Fruit fly (Drosophila melanogaster) whole organism, embryonic: ENCODE measurements around the gene CG6000.

Experiments used
- Aef1 ChIP-seq: fragments of 200-800 bp; sonication (Bioruptor generic); IDR thresholded peaks from 3 replicates; pipeline ENCODE4 v1.3.6; 2022; ENCODE audit warnings: missing biosample characterization, missing genetic modification characterization
- B-H2 ChIP-seq: fragments of 200-800 bp; sonication (Bioruptor generic); optimal IDR thresholded peaks from 2 replicates; lab custom pipeline; 2018; ENCODE audit warnings: missing biosample characterization, mild to moderate bottlenecking, missing genetic modification characterization
- BEAF-32 ChIP-seq: fragments of 200-800 bp; sonication (Bioruptor generic); optimal IDR thresholded peaks from 3 replicates; lab custom pipeline; 2017; ENCODE audit warnings: missing biosample characterization, missing genetic modification characterization, mild to moderate bottlenecking, moderate library complexity, missing genetic modification reagents
- CG11560 ChIP-seq: fragments of 200-800 bp; sonication (Bioruptor generic); IDR thresholded peaks from 3 replicates; pipeline ENCODE4 v1.3.6; 2022; ENCODE audit warnings: missing biosample characterization, missing genetic modification characterization
- CG11695 ChIP-seq: fragments of 200-800 bp; sonication (Bioruptor generic); IDR thresholded peaks from 3 replicates; pipeline ENCODE4 v1.3.6; 2022; ENCODE audit warnings: missing biosample characterization, missing genetic modification characterization
- CG12299 ChIP-seq: fragments of 200-800 bp; sonication (Bioruptor generic); optimal IDR thresholded peaks from 2 replicates; lab custom pipeline; 2018; ENCODE audit warnings: missing biosample characterization, mild to moderate bottlenecking, missing genetic modification characterization
- CG13287 ChIP-seq: fragments of 200-800 bp; sonication (Bioruptor generic); IDR thresholded peaks from 2 replicates; pipeline ENCODE4 v1.3.6; 2022; ENCODE audit warnings: missing biosample characterization, missing genetic modification characterization; ENCODE audit not compliant: partially characterized antibody
- CG14441 ChIP-seq: fragments of 200-800 bp; sonication (Bioruptor generic); IDR thresholded peaks from 2 replicates; pipeline ENCODE4 v1.3.6; 2022; ENCODE audit warnings: missing biosample characterization, missing genetic modification characterization
- CG15514 ChIP-seq: fragments of 200-800 bp; sonication (Bioruptor generic); optimal IDR thresholded peaks from 3 replicates; lab custom pipeline; 2017; ENCODE audit warnings: missing biosample characterization, missing genetic modification characterization, mild to moderate bottlenecking, moderate library complexity, missing genetic modification reagents
- CG16779 ChIP-seq: fragments of 200-800 bp; sonication (Bioruptor generic); IDR thresholded peaks from 2 replicates; pipeline ENCODE4 v1.3.6; 2022; ENCODE audit warnings: missing biosample characterization, missing genetic modification characterization
- CG2116 ChIP-seq: fragments of 200-800 bp; sonication (Bioruptor generic); optimal IDR thresholded peaks from 3 replicates; lab custom pipeline; 2018; ENCODE audit warnings: missing biosample characterization, mild to moderate bottlenecking, missing genetic modification characterization
- CG2120 ChIP-seq: fragments of 200-800 bp; sonication (Bioruptor generic); optimal IDR thresholded peaks from 3 replicates; lab custom pipeline; 2016; ENCODE audit warnings: missing biosample characterization, missing genetic modification characterization
- CG3065 ChIP-seq: fragments of 200-800 bp; sonication (Bioruptor generic); optimal IDR thresholded peaks from 2 replicates; lab custom pipeline; 2016; ENCODE audit warnings: missing biosample characterization, missing genetic modification characterization
- CG32767 ChIP-seq: fragments of 200-800 bp; sonication (Bioruptor generic); IDR thresholded peaks from 2 replicates; pipeline ENCODE4 v1.3.6; 2022; ENCODE audit warnings: missing biosample characterization, missing genetic modification characterization
- CG33557 ChIP-seq: fragments of 200-800 bp; sonication (Bioruptor generic); optimal IDR thresholded peaks from 2 replicates; lab custom pipeline; 2019; ENCODE audit warnings: missing biosample characterization, mild to moderate bottlenecking, missing genetic modification characterization, moderate library complexity
- CG34422 ChIP-seq: fragments of 200-800 bp; sonication (Bioruptor generic); IDR thresholded peaks from 3 replicates; pipeline ENCODE4 v1.3.6; 2022; ENCODE audit warnings: missing biosample characterization, missing genetic modification characterization
- CG3847 ChIP-seq: fragments of 200-800 bp; sonication (Bioruptor generic); IDR thresholded peaks from 2 replicates; pipeline ENCODE4 v1.3.6; 2022; ENCODE audit warnings: missing biosample characterization, missing genetic modification characterization
- CG3995 ChIP-seq: fragments of 200-800 bp; sonication (Bioruptor generic); optimal IDR thresholded peaks from 3 replicates; lab custom pipeline; 2016; ENCODE audit warnings: missing biosample characterization, missing genetic modification characterization
- CG4730 ChIP-seq: fragments of 200-800 bp; sonication (Bioruptor generic); IDR thresholded peaks from 2 replicates; pipeline ENCODE4 v1.3.6; 2022; ENCODE audit warnings: missing biosample characterization, missing genetic modification characterization
- CG5953 ChIP-seq: fragments of 200-800 bp; sonication (Bioruptor generic); IDR thresholded peaks from 2 replicates; pipeline ENCODE4 v1.3.6; 2022; ENCODE audit warnings: missing biosample characterization, missing genetic modification characterization
- CG6765 ChIP-seq: fragments of 200-800 bp; sonication (Bioruptor generic); optimal IDR thresholded peaks from 3 replicates; lab custom pipeline; 2017; ENCODE audit warnings: missing biosample characterization, mild to moderate bottlenecking, missing genetic modification characterization
- CG8924 ChIP-seq: fragments of 200-800 bp; optimal IDR thresholded peaks from 3 replicates; lab custom pipeline; 2019; ENCODE audit warnings: missing biosample characterization, mild to moderate bottlenecking, missing genetic modification characterization, moderate library complexity
- CG9437 ChIP-seq: fragments of 200-800 bp; sonication (Bioruptor generic); optimal IDR thresholded peaks from 2 replicates; lab custom pipeline; 2018; ENCODE audit warnings: missing biosample characterization, mild to moderate bottlenecking, missing genetic modification characterization
- CG9932 ChIP-seq: fragments of 200-800 bp; sonication (Bioruptor generic); IDR thresholded peaks from 2 replicates; pipeline ENCODE4 v1.3.6; 2022; ENCODE audit warnings: missing biosample characterization, missing genetic modification characterization
- Chrac-16 ChIP-seq: fragments of 200-800 bp; sonication (Bioruptor generic); optimal IDR thresholded peaks from 3 replicates; lab custom pipeline; 2016; ENCODE audit warnings: missing biosample characterization, missing genetic modification characterization
- Dll ChIP-seq: fragments of 200-800 bp; sonication (Bioruptor generic); IDR thresholded peaks from 4 replicates; pipeline ENCODE4 v1.3.6; 2022; ENCODE audit warnings: missing biosample characterization, missing genetic modification characterization; ENCODE audit not compliant: partially characterized antibody
- Dp ChIP-seq: fragments of 200-800 bp; sonication (Bioruptor generic); optimal IDR thresholded peaks from 2 replicates; lab custom pipeline; 2018; ENCODE audit warnings: missing biosample characterization, mild to moderate bottlenecking, missing genetic modification characterization, moderate library complexity
- Dref ChIP-seq: fragments of 200-800 bp; sonication (Bioruptor generic); IDR thresholded peaks from 2 replicates; pipeline ENCODE4 v1.3.6; 2022; ENCODE audit warnings: missing biosample characterization, missing genetic modification characterization
- E2f2 ChIP-seq: fragments of 200-800 bp; sonication (Bioruptor generic); IDR thresholded peaks from 2 replicates; pipeline ENCODE4 v1.3.6; 2022; ENCODE audit warnings: missing biosample characterization, missing genetic modification characterization
- ERR ChIP-seq: fragments of 200-800 bp; sonication (Bioruptor generic); optimal IDR thresholded peaks from 2 replicates; lab custom pipeline; 2016; ENCODE audit warnings: missing biosample characterization, missing genetic modification characterization
- MBD-R2 ChIP-seq: fragments of 200-800 bp; sonication (Bioruptor generic); IDR thresholded peaks from 2 replicates; pipeline ENCODE4 v1.3.6; 2022; ENCODE audit warnings: missing biosample characterization, missing genetic modification characterization
- MESR4 ChIP-seq: fragments of 200-800 bp; sonication (Bioruptor generic); optimal IDR thresholded peaks from 2 replicates; lab custom pipeline; 2018; ENCODE audit warnings: missing biosample characterization, mild to moderate bottlenecking, missing genetic modification characterization, moderate library complexity
- Pdp1 ChIP-seq, 2 experiments: fragments of 200-800 bp; sonication (Bioruptor generic); optimal IDR thresholded peaks; 3 replicates each; lab custom pipeline; 2016; ENCODE audit warnings: missing biosample characterization in 2 of 2, missing genetic modification characterization in 2 of 2, mild to moderate bottlenecking in 1 of 2, moderate library complexity in 1 of 2
- Scr ChIP-seq: fragments of 200-800 bp; sonication (Bioruptor generic); IDR thresholded peaks from 2 replicates; pipeline ENCODE4 v1.3.6; 2022; ENCODE audit warnings: missing biosample characterization, missing genetic modification characterization; ENCODE audit not compliant: partially characterized antibody
- Side ChIP-seq: fragments of 200-800 bp; sonication (Bioruptor generic); optimal IDR thresholded peaks from 2 replicates; lab custom pipeline; 2016; ENCODE audit warnings: missing biosample characterization, missing genetic modification characterization
- Ssrp ChIP-seq: fragments of 200-800 bp; sonication (Bioruptor generic); optimal IDR thresholded peaks from 2 replicates; lab custom pipeline; 2018; ENCODE audit warnings: missing biosample characterization, mild to moderate bottlenecking, missing genetic modification characterization, moderate library complexity
- bab2 ChIP-seq: fragments of 200-800 bp; sonication (Bioruptor generic); optimal IDR thresholded peaks from 2 replicates; lab custom pipeline; 2016; ENCODE audit warnings: missing biosample characterization, missing genetic modification characterization
- crp ChIP-seq, 2 experiments: fragments of 200-800 bp; sonication (Bioruptor generic); optimal IDR thresholded peaks; 2 replicates in 1 of 2; 3 replicates in 1 of 2; lab custom pipeline; 2017; ENCODE audit warnings: missing biosample characterization in 2 of 2, missing genetic modification characterization in 2 of 2, mild to moderate bottlenecking in 1 of 2, moderate library complexity in 1 of 2
- ewg ChIP-seq: fragments of 200-800 bp; sonication (Bioruptor generic); optimal IDR thresholded peaks from 3 replicates; lab custom pipeline; 2017; ENCODE audit warnings: mild to moderate bottlenecking, missing biosample characterization, missing genetic modification reagents, missing genetic modification characterization
- ftz-f1 ChIP-seq: fragments of 200-800 bp; sonication (Bioruptor generic); optimal IDR thresholded peaks from 2 replicates; lab custom pipeline; 2016; ENCODE audit warnings: missing biosample characterization, missing genetic modification characterization
- hbn ChIP-seq: fragments of 200-800 bp; sonication (Bioruptor generic); IDR thresholded peaks from 2 replicates; pipeline ENCODE4 v1.3.6; 2022; ENCODE audit warnings: missing biosample characterization, missing genetic modification characterization; ENCODE audit not compliant: partially characterized antibody
- hkb ChIP-seq, 2 experiments: fragments of 200-800 bp in 1 of 2; fragments of >200 bp in 1 of 2; sonication (Bioruptor generic) in 1 of 2; IDR thresholded peaks in 1 of 2; optimal IDR thresholded peaks in 1 of 2; 2 replicates each; pipeline versions ENCODE4 v1.3.6 to Lab custom; 2017 to 2022; ENCODE audit warnings: missing biosample characterization in 1 of 2, missing genetic modification characterization in 1 of 2
- lbe ChIP-seq: fragments of 200-800 bp; sonication (Bioruptor generic); optimal IDR thresholded peaks from 2 replicates; lab custom pipeline; 2016; ENCODE audit warnings: missing biosample characterization, mild to moderate bottlenecking, missing genetic modification characterization
- nerfin-2 ChIP-seq: fragments of 200-800 bp; sonication (Bioruptor generic); IDR thresholded peaks from 2 replicates; pipeline ENCODE4 v1.3.6; 2022; ENCODE audit warnings: missing biosample characterization, missing genetic modification characterization; ENCODE audit not compliant: partially characterized antibody
- pho ChIP-seq: fragments of 200-800 bp; sonication (Bioruptor generic); optimal IDR thresholded peaks from 2 replicates; lab custom pipeline; 2016; ENCODE audit warnings: missing biosample characterization, missing genetic modification characterization
- pzg ChIP-seq: fragments of 200-800 bp; sonication (Bioruptor generic); optimal IDR thresholded peaks from 3 replicates; lab custom pipeline; 2018; ENCODE audit warnings: missing biosample characterization, mild to moderate bottlenecking, missing genetic modification characterization, moderate library complexity
- salm ChIP-seq: fragments of 200-800 bp; sonication (Bioruptor generic); optimal IDR thresholded peaks from 2 replicates; lab custom pipeline; 2018; ENCODE audit warnings: missing biosample characterization, mild to moderate bottlenecking, missing genetic modification characterization
- sens ChIP-seq: fragments of 200-800 bp; sonication (Bioruptor generic); peaks from one replicate; lab custom pipeline; 2016; ENCODE audit warnings: missing biosample characterization, missing genetic modification characterization
- trem ChIP-seq: fragments of 200-800 bp; optimal IDR thresholded peaks from 3 replicates; lab custom pipeline; 2019; ENCODE audit warnings: missing biosample characterization, mild to moderate bottlenecking, missing genetic modification characterization, moderate library complexity

Gene CG6000

DNA sequence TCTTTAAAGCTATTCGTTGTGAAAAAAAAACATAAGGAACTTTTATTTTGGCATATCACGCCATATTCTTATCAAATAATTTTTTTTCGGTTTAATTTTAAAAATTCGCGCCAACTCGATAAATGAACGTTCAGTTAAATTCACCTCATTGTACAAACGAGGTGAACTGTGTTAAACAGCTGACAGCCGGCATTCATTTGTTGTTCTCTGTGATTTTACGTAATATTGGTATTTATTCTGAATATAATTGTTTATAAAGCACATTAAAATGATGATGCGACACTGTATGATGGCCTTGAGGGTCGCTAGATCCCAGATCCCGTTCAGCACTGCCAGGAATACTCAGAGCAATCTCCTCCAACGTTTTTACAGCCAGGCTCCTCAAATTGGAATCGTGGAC lies at the start of gene CG6000:
Gene CG6000, plus strand, starts transcription at position 165 of the 400 bp plus-strand sequence.
- TF ChIP-seq trem (tag; lab: Kevin White, UChicago) = peak; percentile 31
- no peak for TF ChIP-seq pho (GFP tag; lab: Kevin White, UChicago)
- TF ChIP-seq CG32767 (GFP tag; lab: Robert Waterston, UW) = no peak
- peak; percentile 9 for TF ChIP-seq BEAF-32
- no peak for TF ChIP-seq salm (tag; lab: Kevin White, UChicago)
- TF ChIP-seq Dll (GFP tag; lab: Robert Waterston, UW) = 0 out of 4 replicates have a peak, but pooled peaks have one; percentile 33
- TF ChIP-seq hbn = 0 out of 2 replicates have a peak, but pooled peaks have one; percentile 31
- peak; percentile 55 for TF ChIP-seq MBD-R2
- TF ChIP-seq sens (GFP tag; lab: Kevin White, UChicago) = peak; percentile 73
- TF ChIP-seq CG14441 (GFP tag; lab: Robert Waterston, UW) = no peak
- no peak for TF ChIP-seq CG11695 (GFP tag; lab: Robert Waterston, UW)
- no peak for TF ChIP-seq Chrac-16 (GFP tag; lab: Kevin White, UChicago)
- TF ChIP-seq Pdp1 (GFP tag; optimal IDR thresholded peaks at IDR 0.05; lab: Kevin White, UChicago) = peak in 1 of 2 experiments; percentile 97
- TF ChIP-seq lbe = peak; percentile 10
- TF ChIP-seq CG8924 (tag; lab: Kevin White, UChicago) = peak; percentile 5
- TF ChIP-seq pzg (GFP tag; lab: Kevin White, UChicago) = peak; percentile 33
- TF ChIP-seq MESR4 (GFP tag; lab: Kevin White, UChicago) = peak; percentile 20
- TF ChIP-seq ewg (GFP tag; lab: Kevin White, UChicago) = no peak
- peak; percentile 38; the same call in 1 of the 2 replicates for TF ChIP-seq Dref (GFP tag; lab: Robert Waterston, UW)
- peak; percentile 88 for TF ChIP-seq Dp (GFP tag; lab: Kevin White, UChicago)
- peak; percentile 5 for TF ChIP-seq CG2116 (GFP tag; lab: Kevin White, UChicago)
- peak; percentile 22 for TF ChIP-seq CG9437 (GFP tag; lab: Kevin White, UChicago)
- TF ChIP-seq CG13287 (GFP tag; lab: Robert Waterston, UW) = peak; percentile 49; the same call in 1 of the 2 replicates
- TF ChIP-seq CG15514 (GFP tag; lab: Kevin White, UChicago) = peak; percentile 44
- peak; percentile 60 for TF ChIP-seq CG3995
- TF ChIP-seq CG11560 (tag; lab: Robert Waterston, UW) = peak; percentile 39; the same call in 1 of the 3 replicates
- peak; percentile 6; the same call in 1 of the 3 replicates for TF ChIP-seq CG34422 (GFP tag; lab: Robert Waterston, UW)
- TF ChIP-seq nerfin-2 (GFP tag; lab: Robert Waterston, UW) = no peak
- peak in 1 of 2 experiments; percentile 87 for TF ChIP-seq crp (GFP tag; optimal IDR thresholded peaks at IDR 0.05; lab: Kevin White, UChicago)
- TF ChIP-seq E2f2 (GFP tag; lab: Robert Waterston, UW) = peak; percentile 90
- peak; percentile 29; the same call in 1 of the 2 replicates for TF ChIP-seq Scr

DNA sequence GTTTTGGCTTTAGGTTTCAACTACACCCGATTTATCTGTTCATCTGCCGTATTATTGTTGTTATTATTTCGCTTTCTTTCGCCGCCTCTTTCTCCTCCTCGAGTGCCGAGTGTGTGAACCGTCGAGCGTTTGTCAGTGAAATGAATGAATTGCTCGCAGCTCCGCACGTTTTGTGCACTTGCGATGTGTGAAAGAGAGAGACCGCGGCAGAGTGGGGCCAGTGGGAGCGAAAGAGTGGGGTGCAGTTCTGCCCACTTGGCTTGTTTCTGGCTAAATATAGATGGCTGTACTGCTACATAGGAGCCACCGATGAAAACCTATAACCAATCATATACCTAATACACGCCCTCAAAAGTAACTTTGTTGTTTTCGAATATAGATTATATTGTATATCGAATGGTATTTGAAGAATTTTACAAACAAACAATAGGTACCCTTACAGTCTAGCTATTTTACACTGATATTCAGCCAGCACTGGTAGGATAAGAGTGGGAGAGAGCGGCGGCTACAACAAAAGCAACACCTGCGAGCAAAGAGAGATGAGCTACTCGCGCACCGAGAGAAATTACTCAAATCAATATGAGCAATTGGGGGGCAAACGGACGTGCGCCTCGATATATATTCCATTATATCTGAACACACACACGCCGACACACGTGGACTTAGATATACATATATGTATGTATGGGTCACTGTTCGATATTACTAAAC lies 47.6 kb upstream of the CG6000 start:
- TF ChIP-seq CG12299 (tag; lab: Kevin White, UChicago) (no peak), CG3065 (GFP tag; lab: Kevin White, UChicago) (no peak), CG3847 (GFP tag; lab: Robert Waterston, UW) (no peak), Aef1 (GFP tag; lab: Robert Waterston, UW) (0 out of 3 replicates have a peak, but pooled peaks have one; percentile 26), CG6765 (GFP tag; lab: Kevin White, UChicago) (no peak), bab2 (no peak), CG2120 (GFP tag; lab: Kevin White, UChicago) (peak; percentile 42), CG4730 (GFP tag; lab: Robert Waterston, UW) (no peak), ERR (GFP tag; lab: Kevin White, UChicago) (no peak), Side (no peak), CG5953 (GFP tag; lab: Robert Waterston, UW) (no peak), CG33557 (GFP tag; lab: Kevin White, UChicago) (no peak), CG9932 (GFP tag; lab: Robert Waterston, UW) (no peak), B-H2 (no peak), hkb (optimal IDR thresholded peaks at IDR 0.05; lab: Kevin White, UChicago) (no peak), hkb (GFP tag; IDR thresholded peaks at IDR 0.05; lab: Robert Waterston, UW) (no peak), Ssrp (tag; lab: Kevin White, UChicago) (no peak), CG16779 (GFP tag; lab: Robert Waterston, UW) (0 out of 2 replicates have a peak, but pooled peaks have one; percentile 35), ftz-f1 (GFP tag; lab: Kevin White, UChicago) (no peak)
